Fruit fly (Drosophila melanogaster) whole organism, embryonic: Measurements from ENCODE around the gene Ufd1.
A peak's percentile ranks its signal among the peaks of the same experiment; 100 is the strongest.

Experiments
- ATbp ChIP-seq: fragments of 200-800 bp; sonication (Bioruptor generic); optimal IDR thresholded peaks from 2 replicates; lab custom pipeline; 2017; ENCODE audit warnings: missing biosample characterization, mild to moderate bottlenecking, missing genetic modification characterization, missing genetic modification reagents
- CG10565 ChIP-seq: fragments of 200-800 bp; sonication (Bioruptor generic); optimal IDR thresholded peaks from 3 replicates; lab custom pipeline; 2016; ENCODE audit warnings: missing biosample characterization, mild to moderate bottlenecking, missing genetic modification characterization
- CG12391 ChIP-seq: fragments of 200-800 bp; sonication (Bioruptor generic); optimal IDR thresholded peaks from 3 replicates; lab custom pipeline; 2018; ENCODE audit warnings: missing biosample characterization, mild to moderate bottlenecking, missing genetic modification characterization, moderate library complexity
- CG14014 ChIP-seq: fragments of 200-800 bp; sonication (Bioruptor generic); IDR thresholded peaks from 2 replicates; pipeline ENCODE4 v1.3.6; 2022; ENCODE audit warnings: missing biosample characterization, missing genetic modification characterization
- CG14667 ChIP-seq: fragments of 200-800 bp; sonication (Bioruptor generic); IDR thresholded peaks from 2 replicates; pipeline ENCODE4 v1.3.6; 2022; ENCODE audit warnings: missing biosample characterization, missing genetic modification characterization
- CG14860 ChIP-seq: fragments of 200-800 bp; sonication (Bioruptor generic); IDR thresholded peaks from 3 replicates; pipeline ENCODE4 v1.3.6; 2022; ENCODE audit warnings: missing biosample characterization, missing genetic modification characterization; ENCODE audit not compliant: partially characterized antibody
- CG17829 ChIP-seq: fragments of 200-800 bp; optimal IDR thresholded peaks from 2 replicates; lab custom pipeline; 2019; ENCODE audit warnings: missing biosample characterization, mild to moderate bottlenecking, missing genetic modification characterization, moderate library complexity
- CG18476 ChIP-seq: fragments of 200-800 bp; sonication (Bioruptor generic); optimal IDR thresholded peaks from 2 replicates; lab custom pipeline; 2016; ENCODE audit warnings: missing biosample characterization, mild to moderate bottlenecking, missing genetic modification characterization
- CG31388 ChIP-seq: fragments of 200-800 bp; sonication (Bioruptor generic); optimal IDR thresholded peaks from 2 replicates; lab custom pipeline; 2016; ENCODE audit warnings: missing biosample characterization, missing genetic modification characterization
- CG31441 ChIP-seq: fragments of 200-800 bp; sonication (Bioruptor generic); IDR thresholded peaks from 2 replicates; pipeline ENCODE4 v1.3.6; 2022; ENCODE audit warnings: missing biosample characterization, missing genetic modification characterization
- CG33213 ChIP-seq: fragments of 200-800 bp; sonication (Bioruptor generic); optimal IDR thresholded peaks from 3 replicates; lab custom pipeline; 2016; ENCODE audit warnings: missing biosample characterization, missing genetic modification characterization
- CG5245 ChIP-seq: fragments of 200-800 bp; sonication (Bioruptor generic); optimal IDR thresholded peaks from 3 replicates; lab custom pipeline; 2016; ENCODE audit warnings: missing biosample characterization, missing genetic modification characterization
- CG6175 ChIP-seq: fragments of 200-800 bp; sonication (Bioruptor generic); IDR thresholded peaks from 3 replicates; pipeline ENCODE4 v1.3.6; 2022; ENCODE audit warnings: missing biosample characterization, missing genetic modification characterization
- CG8388 ChIP-seq: fragments of 200-800 bp; sonication (Bioruptor generic); optimal IDR thresholded peaks from 2 replicates; lab custom pipeline; 2019; ENCODE audit warnings: missing biosample characterization, mild to moderate bottlenecking, missing genetic modification characterization, moderate library complexity
- CG8924 ChIP-seq: fragments of 200-800 bp; optimal IDR thresholded peaks from 3 replicates; lab custom pipeline; 2019; ENCODE audit warnings: missing biosample characterization, mild to moderate bottlenecking, missing genetic modification characterization, moderate library complexity
- CG9609 ChIP-seq: fragments of 200-800 bp; sonication (Bioruptor generic); optimal IDR thresholded peaks from 3 replicates; lab custom pipeline; 2016; ENCODE audit warnings: missing biosample characterization, missing genetic modification characterization
- CG9817 ChIP-seq: fragments of 200-800 bp; sonication (Bioruptor generic); optimal IDR thresholded peaks from 2 replicates; lab custom pipeline; 2018; ENCODE audit warnings: missing biosample characterization, mild to moderate bottlenecking, missing genetic modification characterization, moderate library complexity
- Fer2 ChIP-seq: fragments of 200-800 bp; sonication (Bioruptor generic); optimal IDR thresholded peaks from 2 replicates; lab custom pipeline; 2018; ENCODE audit warnings: missing biosample characterization, mild to moderate bottlenecking, missing genetic modification characterization, moderate library complexity
- HLH54F ChIP-seq: fragments of 200-800 bp; sonication (Bioruptor generic); optimal IDR thresholded peaks from 3 replicates; lab custom pipeline; 2016; ENCODE audit warnings: missing biosample characterization, missing genetic modification characterization
- Hand ChIP-seq: fragments of 200-800 bp; sonication (Bioruptor generic); optimal IDR thresholded peaks from 2 replicates; lab custom pipeline; 2017; ENCODE audit warnings: mild to moderate bottlenecking, missing biosample characterization, missing genetic modification reagents, missing genetic modification characterization
- Lim3 ChIP-seq: fragments of 200-800 bp; sonication (Bioruptor generic); IDR thresholded peaks from 2 replicates; pipeline ENCODE4 v1.3.6; 2022; ENCODE audit warnings: missing biosample characterization, missing genetic modification characterization
- Lpt ChIP-seq: fragments of >200 bp; optimal IDR thresholded peaks from 2 replicates; lab custom pipeline; 2018; ENCODE audit warnings: missing biosample characterization, missing genetic modification characterization
- Nf-YB ChIP-seq: fragments of 200-800 bp; sonication (Bioruptor generic); optimal IDR thresholded peaks from 3 replicates; lab custom pipeline; 2019; ENCODE audit warnings: missing biosample characterization, mild to moderate bottlenecking, missing genetic modification characterization, moderate library complexity
- NfI ChIP-seq: fragments of 200-800 bp; sonication (Bioruptor generic); optimal IDR thresholded peaks from 3 replicates; lab custom pipeline; 2018; ENCODE audit warnings: missing biosample characterization, mild to moderate bottlenecking, missing genetic modification characterization, moderate library complexity
- Scr ChIP-seq: fragments of 200-800 bp; sonication (Bioruptor generic); IDR thresholded peaks from 2 replicates; pipeline ENCODE4 v1.3.6; 2022; ENCODE audit warnings: missing biosample characterization, missing genetic modification characterization; ENCODE audit not compliant: partially characterized antibody
- Sry-δ ChIP-seq: fragments of 200-800 bp; sonication (Bioruptor generic); optimal IDR thresholded peaks from 2 replicates; lab custom pipeline; 2016; ENCODE audit warnings: missing biosample characterization, missing genetic modification characterization
- az2 ChIP-seq: fragments of 200-800 bp; sonication (Bioruptor generic); optimal IDR thresholded peaks from 3 replicates; lab custom pipeline; 2016; ENCODE audit warnings: missing biosample characterization, missing genetic modification characterization
- cad ChIP-seq: fragments of >200 bp; optimal IDR thresholded peaks from 2 replicates; lab custom pipeline; 2017; ENCODE audit warnings: missing biosample characterization, missing genetic modification characterization
- crc ChIP-seq: fragments of 200-800 bp; sonication (Bioruptor generic); optimal IDR thresholded peaks from 2 replicates; lab custom pipeline; 2016; ENCODE audit warnings: missing biosample characterization, missing genetic modification characterization
- dati ChIP-seq: fragments of 200-800 bp; sonication (Bioruptor generic); IDR thresholded peaks from 2 replicates; pipeline ENCODE4 v1.3.6; 2022; ENCODE audit warnings: missing biosample characterization, missing genetic modification characterization
- disco-r ChIP-seq: fragments of 200-800 bp; sonication (Bioruptor generic); optimal IDR thresholded peaks from 2 replicates; lab custom pipeline; 2016; ENCODE audit warnings: missing biosample characterization, missing genetic modification characterization
- fd64A ChIP-seq: fragments of 200-800 bp; sonication (Bioruptor generic); optimal IDR thresholded peaks from 3 replicates; lab custom pipeline; 2018; ENCODE audit warnings: missing biosample characterization, mild to moderate bottlenecking, missing genetic modification characterization
- ftz-f1 ChIP-seq: fragments of 200-800 bp; sonication (Bioruptor generic); optimal IDR thresholded peaks from 2 replicates; lab custom pipeline; 2016; ENCODE audit warnings: missing biosample characterization, missing genetic modification characterization
- fu2 ChIP-seq: fragments of 200-800 bp; sonication (Bioruptor generic); optimal IDR thresholded peaks from 2 replicates; lab custom pipeline; 2016; ENCODE audit warnings: missing biosample characterization, missing genetic modification characterization
- gcm2 ChIP-seq: fragments of 200-800 bp; sonication (Bioruptor generic); optimal IDR thresholded peaks from 2 replicates; lab custom pipeline; 2016; ENCODE audit warnings: missing biosample characterization, missing genetic modification characterization
- grn ChIP-seq: fragments of 200-800 bp; sonication (Bioruptor generic); optimal IDR thresholded peaks from 3 replicates; lab custom pipeline; 2017; ENCODE audit warnings: missing biosample characterization, missing genetic modification characterization
- hkb ChIP-seq, 2 experiments: fragments of 200-800 bp in 1 of 2; fragments of >200 bp in 1 of 2; sonication (Bioruptor generic) in 1 of 2; IDR thresholded peaks in 1 of 2; optimal IDR thresholded peaks in 1 of 2; 2 replicates each; pipeline versions ENCODE4 v1.3.6 to Lab custom; 2017 to 2022; ENCODE audit warnings: missing biosample characterization in 1 of 2, missing genetic modification characterization in 1 of 2
- hth ChIP-seq: fragments of >200 bp; optimal IDR thresholded peaks from 2 replicates; lab custom pipeline; 2017; ENCODE audit warnings: inconsistent platforms
- inv ChIP-seq: fragments of 200-800 bp; sonication (Bioruptor generic); IDR thresholded peaks from 2 replicates; pipeline ENCODE4 v1.3.6; 2022; ENCODE audit warnings: missing biosample characterization, missing genetic modification characterization; ENCODE audit not compliant: partially characterized antibody
- kah ChIP-seq: fragments of 200-800 bp; sonication (Bioruptor generic); optimal IDR thresholded peaks from 2 replicates; lab custom pipeline; 2018; ENCODE audit warnings: missing biosample characterization, mild to moderate bottlenecking, missing genetic modification characterization
- lola ChIP-seq, 3 experiments: fragments of >200 bp in 2 of 3; fragments of 200-800 bp in 1 of 3; sonication (Bioruptor generic) in 1 of 3; optimal IDR thresholded peaks; 2 replicates each; lab custom pipeline; 2017 to 2019; ENCODE audit warnings: missing biosample characterization in 3 of 3, missing genetic modification characterization in 3 of 3, mild to moderate bottlenecking in 1 of 3, moderate library complexity in 1 of 3
- nerfin-2 ChIP-seq: fragments of 200-800 bp; sonication (Bioruptor generic); IDR thresholded peaks from 2 replicates; pipeline ENCODE4 v1.3.6; 2022; ENCODE audit warnings: missing biosample characterization, missing genetic modification characterization; ENCODE audit not compliant: partially characterized antibody
- nmo ChIP-seq: fragments of 200-800 bp; sonication (Bioruptor generic); optimal IDR thresholded peaks from 2 replicates; lab custom pipeline; 2018; ENCODE audit warnings: missing biosample characterization, mild to moderate bottlenecking, missing genetic modification characterization, moderate library complexity
- ranshi ChIP-seq: fragments of 200-800 bp; sonication (Bioruptor generic); IDR thresholded peaks from 2 replicates; pipeline ENCODE4 v1.3.6; 2022; ENCODE audit warnings: missing biosample characterization, missing genetic modification characterization
- ro ChIP-seq: fragments of 200-800 bp; sonication (Bioruptor generic); IDR thresholded peaks from 2 replicates; pipeline ENCODE4 v1.3.6; 2022; ENCODE audit warnings: missing biosample characterization, missing genetic modification characterization
- sim ChIP-seq: fragments of 200-800 bp; sonication (Bioruptor generic); IDR thresholded peaks from 2 replicates; pipeline ENCODE4 v1.3.6; 2022; ENCODE audit warnings: missing biosample characterization, missing genetic modification characterization
- slbo ChIP-seq: fragments of 200-800 bp; sonication (Bioruptor generic); IDR thresholded peaks from 2 replicates; pipeline ENCODE4 v1.3.6; 2022; ENCODE audit warnings: missing biosample characterization, missing genetic modification characterization
- tin ChIP-seq: fragments of 200-800 bp; sonication (Bioruptor generic); optimal IDR thresholded peaks from 3 replicates; lab custom pipeline; 2016; ENCODE audit warnings: missing biosample characterization, missing genetic modification characterization
- vvl ChIP-seq: fragments of 200-800 bp; sonication (Bioruptor generic); IDR thresholded peaks from 2 replicates; pipeline ENCODE4 v1.3.6; 2022; ENCODE audit warnings: missing biosample characterization, missing genetic modification characterization

Gene Ufd1

dm6 chr3L:11084557-11085231 lies 38.3 kb downstream of the Ufd1 start (continued):
- TF ChIP-seq CG17829 (tag; lab: Kevin White, UChicago) (peak; percentile 97), kah (GFP tag; lab: Kevin White, UChicago) (peak; percentile 93), Scr (no peak), CG14860 (GFP tag; lab: Robert Waterston, UW) (no peak), grn (GFP tag; lab: Kevin White, UChicago) (peak; percentile 78), fu2 (peak; percentile 91), tin (GFP tag; lab: Kevin White, UChicago) (peak; percentile 97), CG31441 (GFP tag; lab: Robert Waterston, UW) (peak; percentile 97), ATbp (GFP tag; lab: Kevin White, UChicago) (peak; percentile 95), nerfin-2 (GFP tag; lab: Robert Waterston, UW) (no peak), disco-r (GFP tag; lab: Kevin White, UChicago) (peak; percentile 92), gcm2 (GFP tag; lab: Kevin White, UChicago) (peak; percentile 95), CG6175 (peak; percentile 75; the same call in 2 of the 3 replicates), inv (GFP tag; lab: Robert Waterston, UW) (no peak), crc (GFP tag; lab: Kevin White, UChicago) (peak; percentile 95), HLH54F (GFP tag; lab: Kevin White, UChicago) (peak; percentile 91), fd64A (GFP tag; lab: Kevin White, UChicago) (peak; percentile 88), ro (GFP tag; lab: Robert Waterston, UW) (peak; percentile 86), sim (peak; percentile 96), CG8388 (peak; percentile 97), cad (GFP tag; lab: Kevin White, UChicago) (no peak), ftz-f1 (GFP tag; lab: Kevin White, UChicago) (no peak), CG5245 (GFP tag; lab: Kevin White, UChicago) (peak; percentile 96), nmo (GFP tag; lab: Kevin White, UChicago) (peak; percentile 98), hkb (optimal IDR thresholded peaks at IDR 0.05; lab: Kevin White, UChicago) (no peak), hkb (GFP tag; IDR thresholded peaks at IDR 0.05; lab: Robert Waterston, UW) (peak; percentile 98), CG18476 (GFP tag; lab: Kevin White, UChicago) (peak; percentile 95), CG8924 (tag; lab: Kevin White, UChicago) (peak; percentile 97), vvl (GFP tag; lab: Robert Waterston, UW) (peak; percentile 99), dati (GFP tag; lab: Robert Waterston, UW) (peak; percentile 90), CG14014 (peak; percentile 95), Hand (peak; percentile 85), CG33213 (GFP tag; lab: Kevin White, UChicago) (peak; percentile 96), NfI (GFP tag; lab: Kevin White, UChicago) (peak; percentile 95), CG12391 (tag; lab: Kevin White, UChicago) (peak; percentile 98), CG31388 (GFP tag; lab: Kevin White, UChicago) (peak; percentile 93), Lpt (no peak), Lim3 (peak; percentile 89), CG9609 (peak; percentile 95), CG9817 (tag; lab: Kevin White, UChicago) (peak; percentile 77), az2 (GFP tag; lab: Kevin White, UChicago) (peak; percentile 98), Sry-δ (peak; percentile 72), CG10565 (GFP tag; lab: Kevin White, UChicago) (peak; percentile 80), hth (lab: Kevin White, UChicago) (no peak), lola (GFP tag; optimal IDR thresholded peaks at IDR 0.05; lab: Kevin White, UChicago) (peak in 1 of 3 experiments; percentile 98), ranshi (peak; percentile 96), CG14667 (peak; percentile 92), Nf-YB (GFP tag; lab: Kevin White, UChicago) (peak; percentile 88), slbo (GFP tag; lab: Robert Waterston, UW) (peak; percentile 92), Fer2 (tag; lab: Kevin White, UChicago) (peak; percentile 58)
